Worm (Caenorhabditis elegans) whole organism, L2 larva: ENCODE measurements around the gene sru-12.
"Not testable (repeated sequence)": the region's sequence is repeated elsewhere in the genome, so short reads cannot be mapped to it uniquely, and the experiment has no call there.

ENCODE experiments used
- C34F6.9 ChIP-seq: fragments of 150-350 bp; optimal IDR thresholded peaks from 2 replicates; lab custom pipeline; 2014; ENCODE audit warnings: missing biosample characterization, missing genetic modification characterization
- F13H6.1 ChIP-seq: sonication (generic microtip); optimal IDR thresholded peaks from 2 replicates; lab custom pipeline; 2016; ENCODE audit warnings: missing genetic modification characterization, missing compliant biosample characterization
- R02D3.7 ChIP-seq: fragments of 150-350 bp; optimal IDR thresholded peaks from 2 replicates; lab custom pipeline; 2014; ENCODE audit warnings: missing biosample characterization, missing genetic modification characterization
- aly-2 ChIP-seq: fragments of 150-350 bp; optimal IDR thresholded peaks from 2 replicates; lab custom pipeline; 2014; ENCODE audit warnings: missing biosample characterization, missing genetic modification characterization
- blmp-1 ChIP-seq: sonication (generic microtip); optimal IDR thresholded peaks from 2 replicates; lab custom pipeline; 2017; ENCODE audit warnings: missing genetic modification characterization, mild to moderate bottlenecking, missing compliant biosample characterization, antibody characterized with exemption, moderate library complexity; ENCODE audit not compliant: insufficient read depth
- ceh-16 ChIP-seq: fragments of 150-350 bp; optimal IDR thresholded peaks from 2 replicates; lab custom pipeline; 2014; ENCODE audit warnings: missing biosample characterization, missing genetic modification characterization
- dmd-4 ChIP-seq: sonication (generic microtip); optimal IDR thresholded peaks from 2 replicates; lab custom pipeline; 2017; ENCODE audit warnings: missing biosample characterization, missing genetic modification characterization
- egl-27 ChIP-seq: sonication (generic microtip); optimal IDR thresholded peaks from 3 replicates; lab custom pipeline; 2017; ENCODE audit warnings: missing biosample characterization, missing genetic modification reagents, missing genetic modification characterization
- elt-1 ChIP-seq: fragments of 150-350 bp; optimal IDR thresholded peaks from 2 replicates; lab custom pipeline; 2014; ENCODE audit warnings: missing biosample characterization, missing genetic modification characterization
- elt-3 ChIP-seq: sonication (generic microtip); optimal IDR thresholded peaks from 2 replicates; lab custom pipeline; 2017; ENCODE audit warnings: missing biosample characterization, missing genetic modification characterization
- fos-1 ChIP-seq: fragments of 150-350 bp; optimal IDR thresholded peaks from 2 replicates; lab custom pipeline; 2014; ENCODE audit warnings: missing biosample characterization, missing genetic modification characterization
- gmeb-1 ChIP-seq: fragments of 150-350 bp; optimal IDR thresholded peaks from 2 replicates; lab custom pipeline; 2014; ENCODE audit warnings: missing biosample characterization, missing genetic modification characterization
- lin-13 ChIP-seq: fragments of 150-350 bp; optimal IDR thresholded peaks from 2 replicates; lab custom pipeline; 2014; ENCODE audit warnings: missing biosample characterization, missing genetic modification reagents, missing genetic modification characterization
- lin-39 ChIP-seq: fragments of 150-350 bp; optimal IDR thresholded peaks from 2 replicates; lab custom pipeline; 2014; ENCODE audit warnings: missing biosample characterization, missing genetic modification reagents, missing genetic modification characterization
- lsy-2 ChIP-seq, 2 experiments: fragments of 150-350 bp in 1 of 2; sonication (generic microtip) in 1 of 2; optimal IDR thresholded peaks; 2 replicates each; lab custom pipeline; 2014 to 2017; ENCODE audit warnings: missing biosample characterization in 2 of 2, missing genetic modification characterization in 2 of 2
- mdl-1 ChIP-seq, 2 experiments: fragments of 150-350 bp in 1 of 2; sonication (generic microtip) in 1 of 2; optimal IDR thresholded peaks; 2 replicates each; lab custom pipeline; 2017; ENCODE audit warnings: missing biosample characterization in 2 of 2, missing genetic modification characterization in 2 of 2
- nhr-10 ChIP-seq: sonication (generic microtip); optimal IDR thresholded peaks from 2 replicates; lab custom pipeline; 2017; ENCODE audit warnings: missing biosample characterization, missing genetic modification characterization
- nhr-11 ChIP-seq: fragments of 150-350 bp; optimal IDR thresholded peaks from 2 replicates; lab custom pipeline; 2014; ENCODE audit warnings: missing biosample characterization, missing genetic modification characterization
- nhr-12 ChIP-seq: fragments of 150-350 bp; optimal IDR thresholded peaks from 2 replicates; lab custom pipeline; 2014; ENCODE audit warnings: missing biosample characterization, missing genetic modification characterization
- nhr-129 ChIP-seq: fragments of 150-350 bp; optimal IDR thresholded peaks from 2 replicates; lab custom pipeline; 2014; ENCODE audit warnings: missing biosample characterization, missing genetic modification characterization
- nhr-21 ChIP-seq: fragments of 150-350 bp; optimal IDR thresholded peaks from 2 replicates; lab custom pipeline; 2014; ENCODE audit warnings: missing biosample characterization, missing genetic modification characterization
- nhr-23 ChIP-seq: fragments of 150-350 bp; optimal IDR thresholded peaks from 2 replicates; lab custom pipeline; 2014; ENCODE audit warnings: missing biosample characterization, missing genetic modification reagents, missing genetic modification characterization
- nhr-237 ChIP-seq: fragments of 150-350 bp; optimal IDR thresholded peaks from 2 replicates; lab custom pipeline; 2014; ENCODE audit warnings: missing biosample characterization, missing genetic modification characterization
- peb-1 ChIP-seq: fragments of 150-350 bp; optimal IDR thresholded peaks from 2 replicates; lab custom pipeline; 2014; ENCODE audit warnings: missing biosample characterization, missing genetic modification characterization
- sem-4 ChIP-seq: fragments of 150-350 bp; optimal IDR thresholded peaks from 2 replicates; lab custom pipeline; 2014; ENCODE audit warnings: missing biosample characterization, missing genetic modification reagents, missing genetic modification characterization
- skn-1 ChIP-seq: sonication (generic microtip); optimal IDR thresholded peaks from 2 replicates; lab custom pipeline; 2017; ENCODE audit warnings: missing biosample characterization, missing genetic modification characterization
- sma-3 ChIP-seq: sonication (generic microtip); optimal IDR thresholded peaks from 2 replicates; lab custom pipeline; 2016; ENCODE audit warnings: missing genetic modification reagents, missing genetic modification characterization, missing compliant biosample characterization
- snpc-4 ChIP-seq: fragments of 150-350 bp; optimal IDR thresholded peaks from 2 replicates; lab custom pipeline; 2014; ENCODE audit warnings: missing biosample characterization, missing genetic modification characterization
- unc-55 ChIP-seq: fragments of 150-350 bp; sonication (generic microtip); optimal IDR thresholded peaks from 3 replicates; lab custom pipeline; 2014; ENCODE audit warnings: missing biosample characterization, missing genetic modification reagents, missing genetic modification characterization
- unc-62 ChIP-seq: fragments of 150-350 bp; optimal IDR thresholded peaks from 2 replicates; lab custom pipeline; 2014; ENCODE audit warnings: missing biosample characterization, missing genetic modification reagents, missing genetic modification characterization
- zag-1 ChIP-seq: fragments of 150-350 bp; optimal IDR thresholded peaks from 2 replicates; lab custom pipeline; 2014; ENCODE audit warnings: missing biosample characterization, missing genetic modification characterization
- ztf-4 ChIP-seq: fragments of 150-350 bp; optimal IDR thresholded peaks from 2 replicates; lab custom pipeline; 2014; ENCODE audit warnings: missing biosample characterization, missing genetic modification characterization

Gene sru-12

ce11 chrIV:13588544-13589043 lies 5.6 kb downstream of the sru-12 start, which contains the start of gene sru-9:
TSS of gene sru-9 (plus strand) at chrIV:13588993.
- not testable (repeated sequence) for TF ChIP-seq gmeb-1, elt-3, nhr-23 (tag; lab: Kevin White, UChicago)
- TF ChIP-seq, all 48 proteins: peak for 0; not testable (repeated sequence) for 48

- TF ChIP-seq sma-3 (no peak), gmeb-1 (tag; lab: Kevin White, UChicago) (no peak), aly-2 (no peak), lsy-2 (tag; optimal IDR thresholded peaks at IDR 0.05; lab: Kevin White, UChicago) (no peak), F13H6.1 (tag; lab: Kevin White, UChicago) (no peak), snpc-4 (no peak), ztf-4 (no peak), unc-62 (no peak), lin-39 (tag; lab: Kevin White, UChicago) (no peak), sem-4 (tag; lab: Kevin White, UChicago) (no peak), mdl-1 (tag; optimal IDR thresholded peaks at IDR 0.05; lab: Kevin White, UChicago) (no peak), nhr-11 (tag; lab: Kevin White, UChicago) (no peak), fos-1 (tag; lab: Kevin White, UChicago) (no peak), skn-1 (no peak), nhr-10 (tag; lab: Kevin White, UChicago) (no peak), nhr-21 (no peak)
- TF ChIP-seq, all 48 proteins: peak for 0
Observed at ce11 chrIV:13591645-13592044, 8.6 kb downstream of the sru-12 start, which contains the start of gene tsp-5. TSS of gene tsp-5 (minus strand) at chrIV:13591745.

ce11 chrIV:13593351-13593750 lies 10.3 kb downstream of the sru-12 start, which contains the start of gene Y45F10B.3:
TSS of gene Y45F10B.3 (plus strand) at chrIV:13593651.
- no peak for TF ChIP-seq nhr-12 (tag; lab: Kevin White, UChicago)
- TF ChIP-seq peb-1 (tag; lab: Kevin White, UChicago): no peak
- TF ChIP-seq elt-3 (tag; lab: Kevin White, UChicago): no peak
- TF ChIP-seq unc-55 (GFP tag; lab: Kevin White, UChicago): no peak
- TF ChIP-seq ceh-16: no peak
- no peak for TF ChIP-seq mdl-1 (tag; optimal IDR thresholded peaks at IDR 0.05; lab: Kevin White, UChicago)
- TF ChIP-seq C34F6.9: no peak
- TF ChIP-seq lsy-2 (tag; optimal IDR thresholded peaks at IDR 0.05; lab: Kevin White, UChicago): no peak
- no peak for TF ChIP-seq aly-2
- TF ChIP-seq dmd-4: no peak
- no peak for TF ChIP-seq R02D3.7 (tag; lab: Kevin White, UChicago)
- TF ChIP-seq, all 48 proteins: peak for 0

ce11 chrIV:13597813-13598212 lies 14.8 kb downstream of the sru-12 start, which contains the start of gene Y45F10B.9:
TSS of gene Y45F10B.9 (minus strand) at chrIV:13597913.
- TF ChIP-seq unc-62; egl-27 (tag; lab: Kevin White, UChicago); skn-1: not testable (repeated sequence)

ce11 chrIV:13600643-13601042 lies 17.6 kb downstream of the sru-12 start:
- no peak for TF ChIP-seq lsy-2 (tag; optimal IDR thresholded peaks at IDR 0.05; lab: Kevin White, UChicago)
- TF ChIP-seq snpc-4: peak; percentile 60
- TF ChIP-seq, all 48 proteins: peak for 1

- TF ChIP-seq lin-13 (GFP tag; lab: Kevin White, UChicago) (no peak), R02D3.7 (tag; lab: Kevin White, UChicago) (no peak), fos-1 (tag; lab: Kevin White, UChicago) (no peak), elt-1 (tag; lab: Kevin White, UChicago) (no peak), egl-27 (tag; lab: Kevin White, UChicago) (no peak), gmeb-1 (tag; lab: Kevin White, UChicago) (no peak), zag-1 (no peak), nhr-129 (tag; lab: Kevin White, UChicago) (no peak), blmp-1 (tag; lab: Kevin White, UChicago) (no peak), nhr-237 (no peak), mdl-1 (tag; optimal IDR thresholded peaks at IDR 0.05; lab: Kevin White, UChicago) (no peak), ztf-4 (no peak), ceh-16 (no peak)
Observed at ce11 chrIV:13601428-13601827, 18.4 kb downstream of the sru-12 start.
